Worm (Caenorhabditis elegans): ENCODE measurements around the gene srg-8.

The srg-8 gene

ce11 chrIII:6206161-6206853 lies 48.3 kb downstream of the srg-8 start, which contains the start of the genes sna-3 and rps-3 (continued):
- TF ChIP-seq nhr-19 (GFP tag; conservative IDR thresholded peaks at IDR 0.05), result peak; percentile 76
- TF ChIP-seq hlh-4 (tag; optimal IDR thresholded peaks at IDR 0.05), result no peak
- TF ChIP-seq blmp-1 (tag; optimal IDR thresholded peaks at IDR 0.05), result peak; percentile 71
- peak; percentile 25 for TF ChIP-seq lir-3 (tag; optimal IDR thresholded peaks at IDR 0.05; ENCODE audit: poor library complexity)
- TF ChIP-seq snu-23 (GFP tag; optimal IDR thresholded peaks at IDR 0.05), result peak; percentile 79
- TF ChIP-seq nhr-71 (tag; optimal IDR thresholded peaks at IDR 0.05), result peak; percentile 83
- TF ChIP-seq nhr-28 (tag; optimal IDR thresholded peaks at IDR 0.05), result no peak
- no peak for TF ChIP-seq efl-3 (GFP tag; optimal IDR thresholded peaks at IDR 0.05)
- TF ChIP-seq fkh-4 (tag; optimal IDR thresholded peaks at IDR 0.05; ENCODE audit: borderline replicate concordance), result no peak
- peak; percentile 79 for TF ChIP-seq unc-130 (tag; optimal IDR thresholded peaks at IDR 0.05)
- TF ChIP-seq aha-1 (tag; optimal IDR thresholded peaks at IDR 0.05), result no peak
- TF ChIP-seq nhr-76 (tag; optimal IDR thresholded peaks at IDR 0.05), result no peak
- TF ChIP-seq pqm-1 (tag; optimal IDR thresholded peaks at IDR 0.05), result no peak
- peak; percentile 75 for TF ChIP-seq nhr-85 (tag)
- peak; percentile 62 for TF ChIP-seq nhr-20 (tag; optimal IDR thresholded peaks at IDR 0.05)
- no peak for TF ChIP-seq unc-98 (GFP tag; IDR thresholded peaks at IDR 0.05)
- TF ChIP-seq nhr-12 (tag; optimal IDR thresholded peaks at IDR 0.05), result no peak
- TF ChIP-seq tlp-1 (tag; optimal IDR thresholded peaks at IDR 0.05), result no peak
- TF ChIP-seq lsy-2 (tag; optimal IDR thresholded peaks at IDR 0.05), result peak; percentile 84 to 93
- TF ChIP-seq alr-1 (tag; optimal IDR thresholded peaks at IDR 0.05; ENCODE audit: borderline replicate concordance), result no peak
- TF ChIP-seq mdl-1 (tag; optimal IDR thresholded peaks at IDR 0.05), result peak in 1 of 2 experiments; percentile 69
- peak; percentile 44 for TF ChIP-seq dsc-1 (tag; optimal IDR thresholded peaks at IDR 0.05)
- no peak for TF ChIP-seq ces-1 (GFP tag; optimal IDR thresholded peaks at IDR 0.05)
- TF ChIP-seq unc-62 (GFP tag; optimal IDR thresholded peaks at IDR 0.05), result no peak
- TF ChIP-seq sup-37 (GFP tag; optimal IDR thresholded peaks at IDR 0.05), result no peak
- TF ChIP-seq lin-15B (tag; optimal IDR thresholded peaks at IDR 0.05), result peak; percentile 68
- TF ChIP-seq nhr-11 (tag; optimal IDR thresholded peaks at IDR 0.05), result no peak
- no peak for TF ChIP-seq pax-3 (tag; optimal IDR thresholded peaks at IDR 0.05)
- TF ChIP-seq fkh-10 (GFP tag; optimal IDR thresholded peaks at IDR 0.05), result no peak
- peak; percentile 44 for TF ChIP-seq vab-15 (tag; optimal IDR thresholded peaks at IDR 0.05)
- TF ChIP-seq xbp-1 (tag; optimal IDR thresholded peaks at IDR 0.05), result peak; percentile 74
- TF ChIP-seq Y116A8C.19 (tag; optimal IDR thresholded peaks at IDR 0.05; ENCODE audit: borderline replicate concordance), result no peak
- TF ChIP-seq egl-13 (tag; optimal IDR thresholded peaks at IDR 0.05), result no peak
- TF ChIP-seq sptf-1 (tag; optimal IDR thresholded peaks at IDR 0.05), result no peak
- peak; percentile 81 to 89 for TF ChIP-seq lin-35 (GFP tag; optimal IDR thresholded peaks at IDR 0.05)
- TF ChIP-seq mab-9 (GFP tag; IDR thresholded peaks at IDR 0.05), result no peak
- TF ChIP-seq unc-30 (tag; optimal IDR thresholded peaks at IDR 0.05), result no peak
- TF ChIP-seq nhr-77 (tag; optimal IDR thresholded peaks at IDR 0.05), result peak; percentile 70
- TF ChIP-seq zag-1 (tag; optimal IDR thresholded peaks at IDR 0.05), result no peak
- peak; percentile 83 for TF ChIP-seq mep-1 (tag; optimal IDR thresholded peaks at IDR 0.05)
- TF ChIP-seq dpl-1 (GFP tag; optimal IDR thresholded peaks at IDR 0.05), result peak; percentile 70 to 80 (median 78)
- TF ChIP-seq elt-3 (tag; optimal IDR thresholded peaks at IDR 0.05), result peak in 4 of 6 experiments; percentile 30 to 69 (median 38)
- TF ChIP-seq nhr-84 (tag; optimal IDR thresholded peaks at IDR 0.05), result no peak
- TF ChIP-seq nhr-47 (tag; optimal IDR thresholded peaks at IDR 0.05), result peak; percentile 72
- no peak for TF ChIP-seq mef-2 (tag; optimal IDR thresholded peaks at IDR 0.05)
- no peak for TF ChIP-seq C34B4.2 (tag; optimal IDR thresholded peaks at IDR 0.05)
- peak; percentile 7 for TF ChIP-seq ztf-4 (tag; optimal IDR thresholded peaks at IDR 0.05)
- peak; percentile 89 for TF ChIP-seq C16A3.4 (tag; optimal IDR thresholded peaks at IDR 0.05)
- TF ChIP-seq zip-4 (GFP tag; optimal IDR thresholded peaks at IDR 0.05), result no peak
- peak; percentile 82 to 88 for TF ChIP-seq efl-1 (optimal IDR thresholded peaks at IDR 0.05)
- peak; percentile 73 to 96 for TF ChIP-seq efl-1 (GFP tag; optimal IDR thresholded peaks at IDR 0.05 in 1 of 2)
- TF ChIP-seq isw-1 (GFP tag; IDR thresholded peaks at IDR 0.05), result peak; percentile 60
- TF ChIP-seq ztf-11 (tag; optimal IDR thresholded peaks at IDR 0.05), result peak in 1 of 2 experiments; percentile 41

Measured in whole organism, L1 larva.